Fruit fly (Drosophila melanogaster) whole organism, prepupa: ENCODE measurements around the gene laf.

Experiments used
- Blimp-1 ChIP-seq: fragments of 200-800 bp; sonication (Bioruptor generic); optimal IDR thresholded peaks from 3 replicates; lab custom pipeline; 2017; ENCODE audit warnings: missing biosample characterization, missing genetic modification characterization, mild to moderate bottlenecking, moderate library complexity, missing genetic modification reagents
- CG10631 ChIP-seq: fragments of 200-800 bp; sonication (Bioruptor generic); optimal IDR thresholded peaks from 2 replicates; lab custom pipeline; 2016; ENCODE audit warnings: missing biosample characterization, missing genetic modification characterization
- CG10669 ChIP-seq: fragments of 200-800 bp; sonication (Bioruptor generic); optimal IDR thresholded peaks from 3 replicates; lab custom pipeline; 2018; ENCODE audit warnings: missing biosample characterization, mild to moderate bottlenecking, missing genetic modification characterization, moderate library complexity
- CG11902 ChIP-seq: fragments of 200-800 bp; sonication (Bioruptor generic); optimal IDR thresholded peaks from 3 replicates; lab custom pipeline; 2016; ENCODE audit warnings: missing biosample characterization, missing genetic modification characterization
- CG1621 ChIP-seq: fragments of 200-800 bp; sonication (Bioruptor generic); optimal IDR thresholded peaks from 3 replicates; lab custom pipeline; 2018; ENCODE audit warnings: missing biosample characterization, mild to moderate bottlenecking, missing genetic modification characterization
- CG16779 ChIP-seq: fragments of 200-800 bp; sonication (Bioruptor generic); optimal IDR thresholded peaks from 3 replicates; lab custom pipeline; 2017; ENCODE audit warnings: missing biosample characterization, mild to moderate bottlenecking, missing genetic modification characterization
- CG3032 ChIP-seq: fragments of 200-800 bp; optimal IDR thresholded peaks from 2 replicates; lab custom pipeline; 2019; ENCODE audit warnings: missing biosample characterization, mild to moderate bottlenecking, missing genetic modification characterization, moderate library complexity
- CG31627 ChIP-seq: fragments of 200-800 bp; sonication (Bioruptor generic); optimal IDR thresholded peaks from 3 replicates; lab custom pipeline; 2016; ENCODE audit warnings: missing biosample characterization, missing genetic modification characterization
- CG32006 ChIP-seq: fragments of 200-800 bp; sonication (Bioruptor generic); optimal IDR thresholded peaks from 3 replicates; lab custom pipeline; 2017; ENCODE audit warnings: missing biosample characterization, mild to moderate bottlenecking, missing genetic modification characterization
- CG3919 ChIP-seq: fragments of 200-800 bp; sonication (Bioruptor generic); optimal IDR thresholded peaks from 3 replicates; lab custom pipeline; 2016; ENCODE audit warnings: missing biosample characterization, missing genetic modification characterization
- CG4318 ChIP-seq: fragments of 200-800 bp; sonication (Bioruptor generic); optimal IDR thresholded peaks from 3 replicates; lab custom pipeline; 2017; ENCODE audit warnings: missing biosample characterization, mild to moderate bottlenecking, missing genetic modification characterization
- CG6792 ChIP-seq: fragments of 200-800 bp; sonication (Bioruptor generic); optimal IDR thresholded peaks from 3 replicates; lab custom pipeline; 2016; ENCODE audit warnings: missing biosample characterization, missing genetic modification characterization
- CG6854 ChIP-seq: fragments of 200-800 bp; sonication (Bioruptor generic); optimal IDR thresholded peaks from 2 replicates; lab custom pipeline; 2017; ENCODE audit warnings: missing biosample characterization, mild to moderate bottlenecking, missing genetic modification characterization
- CG7368 ChIP-seq: fragments of 200-800 bp; sonication (Bioruptor generic); optimal IDR thresholded peaks from 3 replicates; lab custom pipeline; 2016; ENCODE audit warnings: missing biosample characterization, missing genetic modification characterization
- CG8119 ChIP-seq: fragments of 200-800 bp; sonication (Bioruptor generic); IDR thresholded peaks from 3 replicates; pipeline ENCODE4 v1.3.6; 2022; ENCODE audit warnings: missing biosample characterization, missing genetic modification characterization
- CG8319 ChIP-seq: fragments of 200-800 bp; sonication (Bioruptor generic); optimal IDR thresholded peaks from 3 replicates; lab custom pipeline; 2016; ENCODE audit warnings: missing biosample characterization, missing genetic modification characterization
- Eip75B ChIP-seq: fragments of 200-800 bp; sonication (Bioruptor generic); optimal IDR thresholded peaks from 3 replicates; lab custom pipeline; 2016; ENCODE audit warnings: missing biosample characterization, missing genetic modification characterization
- Ets21C ChIP-seq: fragments of 200-800 bp; sonication (Bioruptor generic); optimal IDR thresholded peaks from 3 replicates; lab custom pipeline; 2016; ENCODE audit warnings: missing biosample characterization, missing genetic modification characterization
- Gug ChIP-seq: fragments of 200-800 bp; sonication (Bioruptor generic); IDR thresholded peaks from 2 replicates; pipeline ENCODE4 v1.3.6; 2022; ENCODE audit warnings: missing biosample characterization, missing genetic modification characterization
- Hr39 ChIP-seq: fragments of 200-800 bp; sonication (Bioruptor generic); optimal IDR thresholded peaks from 2 replicates; lab custom pipeline; 2016; ENCODE audit warnings: missing biosample characterization, missing genetic modification characterization
- Hr4 ChIP-seq: fragments of 200-800 bp; sonication (Bioruptor generic); optimal IDR thresholded peaks from 3 replicates; lab custom pipeline; 2016; ENCODE audit warnings: missing biosample characterization, missing genetic modification characterization
- Met ChIP-seq: fragments of 200-800 bp; sonication (Bioruptor generic); optimal IDR thresholded peaks from 3 replicates; lab custom pipeline; 2016; ENCODE audit warnings: missing biosample characterization, missing genetic modification characterization
- Smox ChIP-seq: fragments of 200-800 bp; sonication (Bioruptor generic); optimal IDR thresholded peaks from 3 replicates; lab custom pipeline; 2016; ENCODE audit warnings: missing biosample characterization, missing genetic modification characterization
- acj6 ChIP-seq: fragments of 200-800 bp; sonication (Bioruptor generic); optimal IDR thresholded peaks from 3 replicates; lab custom pipeline; 2016; ENCODE audit warnings: missing biosample characterization, missing genetic modification characterization
- dsx ChIP-seq: fragments of 200-800 bp; optimal IDR thresholded peaks from 3 replicates; lab custom pipeline; 2019; ENCODE audit warnings: missing biosample characterization, mild to moderate bottlenecking, missing genetic modification characterization, moderate library complexity; ENCODE audit not compliant: poor library complexity, severe bottlenecking
- eg ChIP-seq: fragments of 200-800 bp; sonication (Bioruptor generic); IDR thresholded peaks from 3 replicates; pipeline ENCODE4 v1.3.6; 2022; ENCODE audit warnings: missing biosample characterization, missing genetic modification characterization
- esn ChIP-seq: fragments of 200-800 bp; sonication (Bioruptor generic); optimal IDR thresholded peaks from 2 replicates; lab custom pipeline; 2016; ENCODE audit warnings: missing biosample characterization, mild to moderate bottlenecking, missing genetic modification characterization, moderate library complexity
- fkh ChIP-seq: fragments of 200-800 bp; sonication (Bioruptor generic); optimal IDR thresholded peaks from 3 replicates; lab custom pipeline; 2017; ENCODE audit warnings: missing biosample characterization, mild to moderate bottlenecking, missing genetic modification characterization, moderate library complexity
- lz ChIP-seq: fragments of 200-800 bp; sonication (Bioruptor generic); optimal IDR thresholded peaks from 3 replicates; lab custom pipeline; 2016; ENCODE audit warnings: missing biosample characterization, missing genetic modification characterization
- net ChIP-seq: fragments of 200-800 bp; sonication (Bioruptor generic); optimal IDR thresholded peaks from 3 replicates; lab custom pipeline; 2016; ENCODE audit warnings: missing biosample characterization, missing genetic modification characterization
- pdm3 ChIP-seq: fragments of 200-800 bp; sonication (Bioruptor generic); optimal IDR thresholded peaks from 3 replicates; lab custom pipeline; 2016; ENCODE audit warnings: missing biosample characterization, missing genetic modification characterization
- spab ChIP-seq: fragments of 200-800 bp; sonication (Bioruptor generic); optimal IDR thresholded peaks from 2 replicates; lab custom pipeline; 2017; ENCODE audit warnings: missing biosample characterization, mild to moderate bottlenecking, missing genetic modification characterization, missing genetic modification reagents
- ss ChIP-seq, 2 experiments: fragments of 200-800 bp; sonication (Bioruptor generic); optimal IDR thresholded peaks; 2 replicates in 1 of 2; 3 replicates in 1 of 2; lab custom pipeline; 2017 to 2018; ENCODE audit warnings: mild to moderate bottlenecking in 2 of 2, missing biosample characterization in 2 of 2, missing genetic modification characterization in 2 of 2, moderate library complexity in 1 of 2
- svp ChIP-seq: fragments of 200-800 bp; sonication (Bioruptor generic); peaks from one replicate; lab custom pipeline; 2016; ENCODE audit warnings: missing biosample characterization, missing genetic modification characterization
- topi ChIP-seq: fragments of 200-800 bp; sonication (Bioruptor generic); optimal IDR thresholded peaks from 3 replicates; lab custom pipeline; 2016; ENCODE audit warnings: missing biosample characterization, missing genetic modification characterization
- vri ChIP-seq: fragments of 200-800 bp; sonication (Bioruptor generic); optimal IDR thresholded peaks from 3 replicates; lab custom pipeline; 2016; ENCODE audit warnings: missing biosample characterization, mild to moderate bottlenecking, missing genetic modification characterization

laf gene

dm6 chr3R:4849035-4849656 is 29.2 kb downstream of the laf start:
- TF ChIP-seq esn (GFP tag; lab: Kevin White, UChicago): no peak
- TF ChIP-seq topi (GFP tag; lab: Kevin White, UChicago): no peak
- TF ChIP-seq CG6854: no peak
- no peak for TF ChIP-seq CG10669 (GFP tag; lab: Kevin White, UChicago)
- TF ChIP-seq svp (GFP tag; lab: Kevin White, UChicago): no peak
- no peak for TF ChIP-seq fkh (GFP tag; lab: Kevin White, UChicago)
- TF ChIP-seq spab (GFP tag; lab: Kevin White, UChicago): no peak
- no peak for TF ChIP-seq CG1621 (tag; lab: Kevin White, UChicago)
- TF ChIP-seq ss (GFP tag; optimal IDR thresholded peaks at IDR 0.05; lab: Kevin White, UChicago): no peak
- no peak for TF ChIP-seq CG16779
- TF ChIP-seq Hr4 (GFP tag; lab: Kevin White, UChicago): no peak

dm6 chr3R:4847388-4847787 is 30.9 kb downstream of the laf start:
- TF ChIP-seq CG7368 (GFP tag; lab: Kevin White, UChicago) (no peak), esn (GFP tag; lab: Kevin White, UChicago) (no peak), CG1621 (tag; lab: Kevin White, UChicago) (no peak), Met (no peak), net (GFP tag; lab: Kevin White, UChicago) (no peak), pdm3 (GFP tag; lab: Kevin White, UChicago) (no peak), CG8319 (GFP tag; lab: Kevin White, UChicago) (no peak), acj6 (GFP tag; lab: Kevin White, UChicago) (no peak), ss (GFP tag; optimal IDR thresholded peaks at IDR 0.05; lab: Kevin White, UChicago) (no peak), CG3032 (no peak), CG6854 (no peak), lz (GFP tag; lab: Kevin White, UChicago) (no peak), Hr39 (GFP tag; lab: Kevin White, UChicago) (no peak), CG10669 (GFP tag; lab: Kevin White, UChicago) (no peak), eg (no peak), CG3919 (GFP tag; lab: Kevin White, UChicago) (no peak)

dm6 chr3R:4846787-4847186 is 31.5 kb downstream of the laf start:
- TF ChIP-seq Ets21C (GFP tag; lab: Kevin White, UChicago) (no peak), acj6 (GFP tag; lab: Kevin White, UChicago) (no peak), Blimp-1 (GFP tag; lab: Kevin White, UChicago) (no peak), svp (GFP tag; lab: Kevin White, UChicago) (no peak)

- TF ChIP-seq CG32006 (GFP tag; lab: Kevin White, UChicago) (no peak), Met (no peak), Eip75B (GFP tag; lab: Kevin White, UChicago) (no peak), Hr4 (GFP tag; lab: Kevin White, UChicago) (no peak), CG11902 (GFP tag; lab: Kevin White, UChicago) (no peak), acj6 (GFP tag; lab: Kevin White, UChicago) (no peak), dsx (no peak), vri (no peak), Gug (GFP tag; lab: Robert Waterston, UW) (no peak)
- TF ChIP-seq, all 60 proteins: peak for 0
Measured at dm6 chr3R:4846194-4846593, 32.1 kb downstream of the laf start.

dm6 chr3R:4845353-4845752 is 33.0 kb downstream of the laf start:
- TF ChIP-seq CG8119 (GFP tag; lab: Robert Waterston, UW) (no peak), CG11902 (GFP tag; lab: Kevin White, UChicago) (no peak), CG6792 (GFP tag; lab: Kevin White, UChicago) (no peak), Blimp-1 (GFP tag; lab: Kevin White, UChicago) (no peak), CG32006 (GFP tag; lab: Kevin White, UChicago) (no peak), CG31627 (GFP tag; lab: Kevin White, UChicago) (no peak), Hr4 (GFP tag; lab: Kevin White, UChicago) (no peak), CG10669 (GFP tag; lab: Kevin White, UChicago) (no peak), CG4318 (GFP tag; lab: Kevin White, UChicago) (no peak), CG10631 (GFP tag; lab: Kevin White, UChicago) (no peak), Gug (GFP tag; lab: Robert Waterston, UW) (no peak), topi (GFP tag; lab: Kevin White, UChicago) (no peak), Smox (GFP tag; lab: Kevin White, UChicago) (no peak), CG7368 (GFP tag; lab: Kevin White, UChicago) (no peak), esn (GFP tag; lab: Kevin White, UChicago) (no peak), spab (GFP tag; lab: Kevin White, UChicago) (no peak), Ets21C (GFP tag; lab: Kevin White, UChicago) (no peak)
